Fruit fly (Drosophila melanogaster) Kc167 (cell line): ENCODE results near the gene CG33644.

Source experiments
- Myc ChIP-seq: fragments of >200 bp; optimal IDR thresholded peaks from 2 replicates; lab custom pipeline; 2017; ENCODE audit warnings: missing external identifiers
- Sin3A ChIP-seq: fragments of >200 bp; optimal IDR thresholded peaks from 2 replicates; lab custom pipeline; 2018; ENCODE audit warnings: missing external identifiers
- h ChIP-seq: fragments of >200 bp; optimal IDR thresholded peaks from 3 replicates; lab custom pipeline; 2018; ENCODE audit warnings: missing external identifiers
- insv ChIP-seq: fragments of >200 bp; optimal IDR thresholded peaks from 3 replicates; lab custom pipeline; 2018; ENCODE audit warnings: missing external identifiers
- psq ChIP-seq: fragments of >200 bp; optimal IDR thresholded peaks from 2 replicates; lab custom pipeline; 2017; ENCODE audit warnings: missing external identifiers
- ttk ChIP-seq: sonication (Bioruptor generic); optimal IDR thresholded peaks from 2 replicates; lab custom pipeline; 2017; ENCODE audit warnings: missing external identifiers

CG33644 gene

DNA sequence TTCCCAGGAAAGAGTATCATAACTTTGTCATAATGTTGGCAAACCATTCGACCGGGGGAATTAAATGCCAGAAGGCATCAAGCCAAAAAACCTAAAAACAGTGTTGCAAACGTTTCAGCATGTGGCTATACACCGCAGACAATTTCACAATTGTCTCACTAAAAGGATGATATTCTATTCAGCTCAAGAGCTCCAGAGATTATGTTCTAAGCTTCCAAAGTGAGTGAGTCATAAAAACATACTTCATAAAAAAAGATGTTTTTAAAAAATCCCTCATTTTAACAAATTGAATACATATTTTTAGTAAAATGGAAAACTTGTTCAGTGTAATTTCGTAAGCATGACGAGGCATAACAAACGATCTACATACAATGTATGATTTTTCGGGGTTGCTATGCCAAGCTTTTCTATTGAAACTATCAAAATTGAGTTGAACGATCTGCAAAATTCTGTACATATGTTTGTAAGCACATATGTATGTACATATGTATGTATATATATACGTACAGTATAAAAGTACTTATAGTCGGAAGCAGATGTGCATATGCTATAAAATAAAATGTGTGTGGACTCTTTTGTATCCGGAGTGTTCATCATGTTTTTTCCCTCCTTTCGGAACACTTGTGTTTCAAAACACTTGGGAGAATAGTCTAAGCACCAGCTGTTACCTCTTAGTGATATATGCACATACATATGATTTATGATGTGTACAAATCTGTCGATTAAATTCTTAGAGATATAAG, 16.8 kb upstream of the CG33644 start:
- TF ChIP-seq Myc, result no peak
- no peak for TF ChIP-seq ttk (lab: Kevin White, UChicago)
- no peak for TF ChIP-seq insv
- TF ChIP-seq Sin3A, result no peak
- TF ChIP-seq psq (lab: Kevin White, UChicago), result no peak
- TF ChIP-seq h (lab: Kevin White, UChicago), result no peak

DNA sequence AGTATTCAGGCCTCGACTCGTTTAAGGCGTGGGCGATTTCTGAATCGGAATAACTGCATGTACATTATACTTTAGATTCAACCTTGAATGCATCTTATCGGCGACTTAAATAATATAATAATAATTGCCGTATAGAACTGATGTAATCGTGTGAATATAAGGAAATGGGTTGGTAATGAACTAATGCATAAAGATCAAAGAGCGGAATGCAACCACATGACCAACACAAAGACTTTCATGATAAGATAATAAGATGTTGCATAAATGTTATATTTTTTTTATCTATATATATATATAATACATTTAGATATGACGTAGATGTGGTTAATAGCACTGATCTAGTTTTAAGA, 16.2 kb upstream of the CG33644 start:
- no peak for TF ChIP-seq insv
- no peak for TF ChIP-seq psq (lab: Kevin White, UChicago)
- TF ChIP-seq Sin3A, result no peak
- no peak for TF ChIP-seq ttk (lab: Kevin White, UChicago)
- no peak for TF ChIP-seq Myc
- TF ChIP-seq h (lab: Kevin White, UChicago), result no peak

DNA sequence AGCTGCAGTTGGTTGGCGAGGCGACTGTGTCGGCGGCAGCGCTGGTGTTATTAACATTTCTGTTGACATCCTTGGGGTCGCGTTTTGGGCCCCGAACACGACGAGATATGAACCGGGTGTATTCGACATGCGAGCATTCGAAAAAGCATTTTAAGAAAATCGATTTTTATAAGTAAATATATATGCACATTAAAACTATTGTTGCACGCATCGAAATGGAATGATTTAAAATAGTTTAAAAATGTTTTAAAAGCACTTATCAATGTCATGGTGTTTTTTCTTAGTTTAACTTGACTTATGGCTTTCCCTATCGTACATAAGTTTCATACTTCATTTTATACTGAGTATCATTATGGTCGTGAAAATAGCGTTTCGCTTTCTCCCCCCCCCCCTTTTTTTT, 10.1 kb upstream of the CG33644 start:
- no peak for TF ChIP-seq h (lab: Kevin White, UChicago)
- no peak for TF ChIP-seq Sin3A
- no peak for TF ChIP-seq insv

DNA sequence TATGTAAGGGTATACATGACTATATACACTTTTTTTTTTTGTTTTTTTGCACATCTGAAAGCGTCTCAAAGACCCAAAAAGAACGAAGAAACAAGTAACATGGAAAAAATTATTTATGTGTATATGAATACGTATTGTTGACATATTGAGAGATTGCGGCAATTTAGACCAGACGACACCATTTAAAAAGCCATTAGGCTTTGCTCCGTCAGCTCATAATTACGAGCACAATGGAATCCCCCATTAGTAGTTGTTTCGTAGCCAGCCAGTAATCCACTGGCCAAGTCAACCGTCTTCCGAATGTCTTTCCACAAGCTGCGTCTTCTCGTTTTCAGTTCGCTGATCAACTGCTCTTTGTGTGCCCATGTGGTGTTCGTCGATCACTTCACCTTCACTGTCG, 4.3 kb upstream of the CG33644 start, which contains the start of gene CG33640:
Gene CG33640, plus strand, starts transcription at position 301 of the 400 bp plus-strand sequence.
- TF ChIP-seq insv, result no peak
- TF ChIP-seq Myc, result no peak
- TF ChIP-seq Sin3A, result no peak
- no peak for TF ChIP-seq ttk (lab: Kevin White, UChicago)
- TF ChIP-seq psq (lab: Kevin White, UChicago), result no peak
- no peak for TF ChIP-seq h (lab: Kevin White, UChicago)

DNA sequence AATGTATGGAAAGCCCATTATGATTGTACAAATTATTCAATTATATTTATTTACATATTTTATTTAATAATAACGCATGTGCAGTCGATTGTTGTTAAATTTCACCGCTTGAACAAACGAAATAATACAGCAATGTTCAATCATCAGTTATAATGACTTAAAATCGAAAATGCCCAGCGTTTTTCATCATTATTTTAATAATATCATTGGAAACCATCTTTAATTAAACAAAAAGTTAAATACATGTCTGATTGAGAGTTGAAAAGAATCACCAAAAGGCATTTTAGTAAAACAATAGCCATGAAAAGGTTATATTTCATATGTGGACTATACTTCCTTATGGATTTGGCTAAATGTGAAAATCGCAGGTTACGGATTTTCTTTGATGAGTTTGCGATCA, 3.1 kb upstream of the CG33644 start, which contains the start of gene CG33641:
Gene CG33641, plus strand, starts transcription at position 301 of the 400 bp plus-strand sequence.
- TF ChIP-seq psq (lab: Kevin White, UChicago), result no peak
- no peak for TF ChIP-seq ttk (lab: Kevin White, UChicago)
- no peak for TF ChIP-seq h (lab: Kevin White, UChicago)
- TF ChIP-seq insv, result no peak

DNA sequence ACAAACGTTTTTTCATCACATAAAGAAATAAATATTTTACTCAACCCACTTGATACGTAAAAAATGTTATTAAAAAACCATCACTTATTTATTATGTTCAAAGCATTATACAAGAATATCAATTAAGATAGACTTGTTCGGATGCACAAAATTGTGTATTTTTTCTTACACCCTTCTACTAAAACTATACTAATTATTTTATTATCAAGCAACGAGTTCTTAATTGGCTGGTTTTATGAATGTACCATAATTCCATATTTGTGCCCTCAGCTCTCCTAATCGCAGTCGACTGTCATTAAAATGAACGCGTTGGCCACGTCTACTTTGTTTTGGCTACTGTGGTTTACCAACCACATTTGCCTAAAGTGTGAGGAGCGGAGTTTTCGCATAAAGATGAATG, 2.2 kb upstream of the CG33644 start, which contains the start of gene CG33642:
Gene CG33642, plus strand, starts transcription at position 301 of the 400 bp plus-strand sequence.
- no peak for TF ChIP-seq psq (lab: Kevin White, UChicago)
- no peak for TF ChIP-seq ttk (lab: Kevin White, UChicago)
- no peak for TF ChIP-seq Myc
- no peak for TF ChIP-seq Sin3A
- TF ChIP-seq h (lab: Kevin White, UChicago), result no peak

DNA sequence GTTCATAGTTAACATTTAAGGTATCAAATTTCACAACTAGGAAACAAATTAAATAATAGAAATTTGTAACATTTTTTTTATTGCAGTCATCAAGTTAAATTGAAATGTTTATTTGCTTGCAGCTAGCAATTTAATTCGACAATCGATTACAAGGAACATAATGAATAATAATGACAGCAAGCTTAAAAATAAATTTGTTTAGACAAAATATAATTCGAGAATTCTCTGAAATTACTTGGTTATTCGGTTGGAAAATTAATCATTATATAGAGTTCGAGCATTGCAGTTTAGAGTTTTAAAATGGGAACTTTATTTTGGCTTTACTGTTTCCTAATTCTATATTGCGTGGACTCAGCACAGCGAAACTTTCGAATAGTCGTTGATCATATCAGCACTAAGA, 1.1 kb upstream of the CG33644 start, which contains the start of gene CG33643:
Gene CG33643, plus strand, starts transcription at position 301 of the 400 bp plus-strand sequence.
- TF ChIP-seq psq (lab: Kevin White, UChicago) (no peak), h (lab: Kevin White, UChicago) (no peak), Sin3A (no peak), Myc (no peak), ttk (lab: Kevin White, UChicago) (no peak), insv (no peak)

- TF ChIP-seq insv (no peak), ttk (lab: Kevin White, UChicago) (no peak), Sin3A (no peak), Myc (no peak), h (lab: Kevin White, UChicago) (no peak), psq (lab: Kevin White, UChicago) (no peak)
These were observed 639 bp downstream of the CG33644 start, which contains the start of gene CG33645 for dm6 chr2L:13532524-13532923. CG33645 (plus strand) TSS chr2L:13532824.

dm6 chr2L:13535678-13536077, 3.8 kb downstream of the CG33644 start, which contains the start of gene CG15638:
CG15638 (minus strand) TSS chr2L:13535778.
- TF ChIP-seq Sin3A, result no peak
- TF ChIP-seq Myc, result no peak
- no peak for TF ChIP-seq h (lab: Kevin White, UChicago)
- TF ChIP-seq insv, result no peak
- TF ChIP-seq ttk (lab: Kevin White, UChicago), result no peak
- TF ChIP-seq psq (lab: Kevin White, UChicago), result no peak

dm6 chr2L:13540704-13541103, 8.8 kb downstream of the CG33644 start, which contains the start of gene CG16852:
CG16852 (plus strand) TSS chr2L:13540751.
- TF ChIP-seq Myc (no peak), ttk (lab: Kevin White, UChicago) (no peak), Sin3A (no peak), insv (no peak), psq (lab: Kevin White, UChicago) (no peak), h (lab: Kevin White, UChicago) (no peak)

DNA sequence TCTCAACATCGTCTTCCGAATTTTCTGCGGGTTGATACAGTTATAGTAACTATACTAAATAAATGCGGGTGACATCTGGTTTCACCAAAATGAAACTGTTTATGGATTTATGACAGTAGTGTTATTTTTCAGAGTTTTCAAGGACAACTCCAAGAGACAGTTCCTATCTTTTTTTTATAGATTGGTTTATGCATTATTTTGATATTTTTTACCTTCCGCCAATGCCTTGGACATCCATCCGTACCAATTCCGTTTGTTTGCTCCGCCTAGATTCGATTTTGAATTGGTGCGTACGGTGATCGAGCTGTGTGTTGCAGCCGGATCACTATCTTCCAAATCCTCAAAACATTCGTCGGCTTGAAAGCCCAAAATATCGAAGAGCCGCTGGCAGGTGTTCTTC, 10.1 kb downstream of the CG33644 start, which contains the start of gene CG16853:
Gene CG16853, plus strand, starts transcription at position 301 of the 400 bp plus-strand sequence.
- no peak for TF ChIP-seq Myc
- no peak for TF ChIP-seq ttk (lab: Kevin White, UChicago)
- TF ChIP-seq Sin3A, result no peak
- no peak for TF ChIP-seq h (lab: Kevin White, UChicago)
- no peak for TF ChIP-seq psq (lab: Kevin White, UChicago)
- TF ChIP-seq insv, result no peak

dm6 chr2L:13542476-13542875, 10.6 kb downstream of the CG33644 start, which contains the start of gene CG9263:
CG9263 (minus strand) TSS chr2L:13542576.
- TF ChIP-seq insv, result no peak
- no peak for TF ChIP-seq ttk (lab: Kevin White, UChicago)
- TF ChIP-seq Myc, result no peak
- no peak for TF ChIP-seq h (lab: Kevin White, UChicago)
- TF ChIP-seq psq (lab: Kevin White, UChicago), result no peak
- no peak for TF ChIP-seq Sin3A

DNA sequence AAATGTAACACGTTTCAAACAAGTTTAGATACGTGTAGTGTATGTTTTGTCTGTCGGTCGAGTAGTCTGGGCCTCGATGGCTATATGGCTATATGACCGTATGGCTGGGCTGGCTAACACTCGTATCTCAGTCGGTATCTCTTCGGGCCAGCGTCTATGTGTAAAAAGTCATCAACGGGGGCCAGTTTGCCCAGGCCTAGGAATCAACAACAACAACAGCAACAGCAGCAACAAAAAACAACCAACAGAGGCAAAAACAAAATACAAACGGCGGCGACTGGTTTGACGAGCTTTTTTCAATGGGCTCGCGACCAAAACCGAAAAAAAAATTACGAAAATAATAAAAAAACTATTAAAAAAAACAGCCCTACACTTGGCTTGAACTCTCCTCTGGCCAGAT, 13.8 kb downstream of the CG33644 start:
- TF ChIP-seq h (lab: Kevin White, UChicago), result no peak
- no peak for TF ChIP-seq insv
- no peak for TF ChIP-seq Sin3A
- TF ChIP-seq Myc, result no peak
- TF ChIP-seq ttk (lab: Kevin White, UChicago), result no peak
- TF ChIP-seq psq (lab: Kevin White, UChicago), result no peak
